Worm (Caenorhabditis elegans): ENCODE results near the gene F57C12.6.

Gene F57C12.6

ce11 chrX:557857-558256 is 4.1 kb upstream of the F57C12.6 start, which contains the start of gene nas-38:
Gene nas-38, plus strand, starts transcription at chrX:558157.
- TF ChIP-seq aly-1 (tag; optimal IDR thresholded peaks at IDR 0.05): no peak
- TF ChIP-seq B0310.2 (tag; optimal IDR thresholded peaks at IDR 0.05): no peak
- TF ChIP-seq tbx-11 (GFP tag; IDR thresholded peaks at IDR 0.05): no peak

- TF ChIP-seq tbx-37 (GFP tag; conservative IDR thresholded peaks at IDR 0.05) (no peak), hmg-4 (GFP tag; optimal IDR thresholded peaks at IDR 0.05) (no peak), B0310.2 (tag; optimal IDR thresholded peaks at IDR 0.05) (no peak), flt-1 (GFP tag; IDR thresholded peaks at IDR 0.05) (no peak), pes-1 (GFP tag; IDR thresholded peaks at IDR 0.05) (no peak), ceh-36 (tag; optimal IDR thresholded peaks at IDR 0.05) (no peak), aly-1 (tag; optimal IDR thresholded peaks at IDR 0.05) (no peak), ets-7 (tag; optimal IDR thresholded peaks at IDR 0.05) (no peak), hnd-1 (tag; optimal IDR thresholded peaks at IDR 0.05) (no peak), F13C5.2 (tag; optimal IDR thresholded peaks at IDR 0.05) (no peak), tra-4 (tag; optimal IDR thresholded peaks at IDR 0.05) (no peak), hmbx-1 (tag; optimal IDR thresholded peaks at IDR 0.05) (no peak), ama-1 (optimal IDR thresholded peaks at IDR 0.05) (no peak), tbx-11 (GFP tag; IDR thresholded peaks at IDR 0.05) (no peak), sea-1 (GFP tag; conservative IDR thresholded peaks at IDR 0.05) (no peak)
Observed at ce11 chrX:557195-557594, 3.4 kb upstream of the F57C12.6 start, which contains the start of gene hlh-19. Gene hlh-19, minus strand, starts transcription at chrX:557295.

ce11 chrX:555043-555791 is 1.4 kb upstream of the F57C12.6 start:
- TF ChIP-seq ceh-13 (GFP tag; optimal IDR thresholded peaks at IDR 0.05) (no peak), tbx-37 (GFP tag; conservative IDR thresholded peaks at IDR 0.05) (no peak), hnd-1 (tag; optimal IDR thresholded peaks at IDR 0.05) (no peak), aly-1 (tag; optimal IDR thresholded peaks at IDR 0.05) (no peak), sea-1 (GFP tag; conservative IDR thresholded peaks at IDR 0.05) (no peak), hmg-4 (GFP tag; optimal IDR thresholded peaks at IDR 0.05) (no peak), tra-4 (tag; optimal IDR thresholded peaks at IDR 0.05) (no peak), B0310.2 (tag; optimal IDR thresholded peaks at IDR 0.05) (no peak)

- TF ChIP-seq scrt-1 (GFP tag; IDR thresholded peaks at IDR 0.05): no peak
- TF ChIP-seq sea-1 (GFP tag; conservative IDR thresholded peaks at IDR 0.05): no peak
- TF ChIP-seq tra-4 (tag; optimal IDR thresholded peaks at IDR 0.05): no peak
- TF ChIP-seq hnd-1 (tag; optimal IDR thresholded peaks at IDR 0.05): no peak
- TF ChIP-seq ama-1 (optimal IDR thresholded peaks at IDR 0.05): no peak
- no peak for TF ChIP-seq tbx-37 (GFP tag; conservative IDR thresholded peaks at IDR 0.05)
- TF ChIP-seq ceh-36 (tag; optimal IDR thresholded peaks at IDR 0.05): no peak
- TF ChIP-seq ets-7 (tag; optimal IDR thresholded peaks at IDR 0.05): no peak
- no peak for TF ChIP-seq aly-1 (tag; optimal IDR thresholded peaks at IDR 0.05)
- no peak for TF ChIP-seq tbx-11 (GFP tag; IDR thresholded peaks at IDR 0.05)
- TF ChIP-seq hmg-4 (GFP tag; optimal IDR thresholded peaks at IDR 0.05): no peak
- no peak for TF ChIP-seq F13C5.2 (tag; optimal IDR thresholded peaks at IDR 0.05)
- no peak for TF ChIP-seq hmbx-1 (tag; optimal IDR thresholded peaks at IDR 0.05)
- no peak for TF ChIP-seq pes-1 (GFP tag; IDR thresholded peaks at IDR 0.05)
- no peak for TF ChIP-seq B0310.2 (tag; optimal IDR thresholded peaks at IDR 0.05)
Observed at ce11 chrX:553420-553819, 355 bp downstream of the F57C12.6 start.

- TF ChIP-seq F13C5.2 (tag; optimal IDR thresholded peaks at IDR 0.05): no peak
- TF ChIP-seq sea-1 (GFP tag; conservative IDR thresholded peaks at IDR 0.05): no peak
- no peak for TF ChIP-seq hmbx-1 (tag; optimal IDR thresholded peaks at IDR 0.05)
- TF ChIP-seq hmg-4 (GFP tag; optimal IDR thresholded peaks at IDR 0.05): no peak
- TF ChIP-seq ets-7 (tag; optimal IDR thresholded peaks at IDR 0.05): no peak
- no peak for TF ChIP-seq ceh-36 (tag; optimal IDR thresholded peaks at IDR 0.05)
- no peak for TF ChIP-seq tbx-37 (GFP tag; conservative IDR thresholded peaks at IDR 0.05)
- TF ChIP-seq pes-1 (GFP tag; IDR thresholded peaks at IDR 0.05): no peak
- no peak for TF ChIP-seq hnd-1 (tag; optimal IDR thresholded peaks at IDR 0.05)
- no peak for TF ChIP-seq tra-4 (tag; optimal IDR thresholded peaks at IDR 0.05)
- no peak for TF ChIP-seq B0310.2 (tag; optimal IDR thresholded peaks at IDR 0.05)
- TF ChIP-seq aly-1 (tag; optimal IDR thresholded peaks at IDR 0.05): no peak
- no peak for TF ChIP-seq tbx-11 (GFP tag; IDR thresholded peaks at IDR 0.05)
- TF ChIP-seq ceh-13 (GFP tag; optimal IDR thresholded peaks at IDR 0.05): no peak
Observed at ce11 chrX:551175-551729, 2.5 kb downstream of the F57C12.6 start, which contains the start of gene F57C12.2. Gene F57C12.2, minus strand, starts transcription at chrX:551392.

ce11 chrX:542807-543206 is 11.0 kb downstream of the F57C12.6 start, which contains the start of gene F28C10.1:
Gene F28C10.1, plus strand, starts transcription at chrX:543107.
- no peak for TF ChIP-seq hmg-4 (GFP tag; optimal IDR thresholded peaks at IDR 0.05)
- TF ChIP-seq flt-1 (GFP tag; IDR thresholded peaks at IDR 0.05): no peak
- TF ChIP-seq pes-1 (GFP tag; IDR thresholded peaks at IDR 0.05): no peak
- TF ChIP-seq ceh-13 (GFP tag; optimal IDR thresholded peaks at IDR 0.05): no peak

- TF ChIP-seq F13C5.2 (tag; optimal IDR thresholded peaks at IDR 0.05): no peak
- TF ChIP-seq tbx-11 (GFP tag; IDR thresholded peaks at IDR 0.05): no peak
- no peak for TF ChIP-seq ets-7 (tag; optimal IDR thresholded peaks at IDR 0.05)
- no peak for TF ChIP-seq aly-1 (tag; optimal IDR thresholded peaks at IDR 0.05)
- TF ChIP-seq ceh-36 (tag; optimal IDR thresholded peaks at IDR 0.05): no peak
- TF ChIP-seq hmbx-1 (tag; optimal IDR thresholded peaks at IDR 0.05): no peak
- TF ChIP-seq scrt-1 (GFP tag; IDR thresholded peaks at IDR 0.05): no peak
- no peak for TF ChIP-seq hnd-1 (tag; optimal IDR thresholded peaks at IDR 0.05)
- TF ChIP-seq hmg-4 (GFP tag; optimal IDR thresholded peaks at IDR 0.05): no peak
Observed at ce11 chrX:538083-538482, 15.7 kb downstream of the F57C12.6 start.

Data from whole organism, early embryonic.